Worm (Caenorhabditis elegans) whole organism, L4 larva: ENCODE data around the gene srh-241.

Experiments
- dpl-1 ChIP-seq: fragments of 150-350 bp; optimal IDR thresholded peaks from 2 replicates; lab custom pipeline; 2014; ENCODE audit warnings: missing biosample characterization, missing genetic modification reagents, missing genetic modification characterization
- fos-1 ChIP-seq: fragments of 150-350 bp; optimal IDR thresholded peaks from 2 replicates; lab custom pipeline; 2014; ENCODE audit warnings: missing biosample characterization, missing genetic modification characterization
- gei-8 ChIP-seq: fragments of 200-800 bp; sonication (Bioruptor generic); optimal IDR thresholded peaks from 2 replicates; lab custom pipeline; 2018; ENCODE audit warnings: mild to moderate bottlenecking, missing genetic modification characterization, missing compliant biosample characterization
- lin-13 ChIP-seq: fragments of 150-350 bp; optimal IDR thresholded peaks from 2 replicates; lab custom pipeline; 2014; ENCODE audit warnings: missing biosample characterization, missing genetic modification reagents, missing genetic modification characterization
- mes-2 ChIP-seq: sonication (generic microtip); optimal IDR thresholded peaks from 2 replicates; lab custom pipeline; 2016; ENCODE audit warnings: missing genotype, mild to moderate bottlenecking, missing genetic modification characterization, missing compliant biosample characterization; ENCODE audit not compliant: poor library complexity, severe bottlenecking
- nhr-41 ChIP-seq: fragments of 200-800 bp; sonication (Bioruptor generic); IDR thresholded peaks from 2 replicates; pipeline ENCODE4 v1.3.6; 2022; ENCODE audit warnings: missing genetic modification reagents, missing genetic modification characterization, missing compliant biosample characterization
- snpc-4 ChIP-seq: fragments of 150-350 bp; optimal IDR thresholded peaks from 2 replicates; lab custom pipeline; 2014; ENCODE audit warnings: missing biosample characterization, missing genetic modification characterization

- TF ChIP-seq snpc-4 (tag; lab: Kevin White, UChicago) (no peak), nhr-41 (GFP tag; lab: Robert Waterston, UW) (no peak), mes-2 (tag; lab: Kevin White, UChicago) (no peak), lin-13 (GFP tag; lab: Kevin White, UChicago) (no peak), dpl-1 (GFP tag; lab: Kevin White, UChicago) (no peak), gei-8 (GFP tag; lab: Kevin White, UChicago) (no peak), fos-1 (tag; lab: Kevin White, UChicago) (no peak)
These were observed 32.9 kb downstream of the srh-241 start, which contains the start of gene srj-45 for ce11 chrV:2836501-2836900.
